Fruit fly (Drosophila melanogaster) whole organism, embryonic: ENCODE data around the gene CG3078.
A peak's percentile ranks its signal among the peaks of the same experiment; 100 is the strongest.

ENCODE experiments used
- ATbp ChIP-seq: fragments of 200-800 bp; sonication (Bioruptor generic); optimal IDR thresholded peaks from 2 replicates; lab custom pipeline; 2017; ENCODE audit warnings: missing biosample characterization, mild to moderate bottlenecking, missing genetic modification characterization, missing genetic modification reagents
- Ada2b ChIP-seq: fragments of 200-800 bp; sonication (Bioruptor generic); IDR thresholded peaks from 2 replicates; pipeline ENCODE4 v1.3.6; 2022; ENCODE audit warnings: missing biosample characterization, missing genetic modification characterization
- CG10565 ChIP-seq: fragments of 200-800 bp; sonication (Bioruptor generic); optimal IDR thresholded peaks from 3 replicates; lab custom pipeline; 2016; ENCODE audit warnings: missing biosample characterization, mild to moderate bottlenecking, missing genetic modification characterization
- CG11456 ChIP-seq: fragments of 200-800 bp; sonication (Bioruptor generic); IDR thresholded peaks from 3 replicates; pipeline ENCODE4 v1.3.6; 2022; ENCODE audit warnings: missing biosample characterization, missing genetic modification characterization
- CG12219 ChIP-seq: fragments of 200-800 bp; sonication (Bioruptor generic); optimal IDR thresholded peaks from 3 replicates; lab custom pipeline; 2018; ENCODE audit warnings: missing biosample characterization, mild to moderate bottlenecking, missing genetic modification characterization
- CG1233 ChIP-seq: fragments of 200-800 bp; sonication (Bioruptor generic); optimal IDR thresholded peaks from 4 replicates; lab custom pipeline; 2018; ENCODE audit warnings: missing biosample characterization, mild to moderate bottlenecking, missing genetic modification characterization
- CG14860 ChIP-seq: fragments of 200-800 bp; sonication (Bioruptor generic); IDR thresholded peaks from 3 replicates; pipeline ENCODE4 v1.3.6; 2022; ENCODE audit warnings: missing biosample characterization, missing genetic modification characterization; ENCODE audit not compliant: partially characterized antibody
- CG15073 ChIP-seq: fragments of 200-800 bp; sonication (Bioruptor generic); optimal IDR thresholded peaks from 2 replicates; lab custom pipeline; 2016; ENCODE audit warnings: missing biosample characterization, missing genetic modification characterization
- CG1529 ChIP-seq: fragments of 200-800 bp; sonication (Bioruptor generic); optimal IDR thresholded peaks from 3 replicates; lab custom pipeline; 2018; ENCODE audit warnings: missing biosample characterization, missing genetic modification characterization
- CG16813 ChIP-seq: fragments of 200-800 bp; sonication (Bioruptor generic); IDR thresholded peaks from 3 replicates; pipeline ENCODE4 v1.3.6; 2022; ENCODE audit warnings: missing biosample characterization, missing genetic modification characterization; ENCODE audit not compliant: partially characterized antibody
- CG18619 ChIP-seq: fragments of 200-800 bp; sonication (Bioruptor generic); optimal IDR thresholded peaks from 3 replicates; lab custom pipeline; 2017; ENCODE audit warnings: missing biosample characterization, mild to moderate bottlenecking, missing genetic modification characterization
- CG2116 ChIP-seq: fragments of 200-800 bp; sonication (Bioruptor generic); optimal IDR thresholded peaks from 3 replicates; lab custom pipeline; 2018; ENCODE audit warnings: missing biosample characterization, mild to moderate bottlenecking, missing genetic modification characterization
- CG2712 ChIP-seq: fragments of 200-800 bp; optimal IDR thresholded peaks from 3 replicates; lab custom pipeline; 2019; ENCODE audit warnings: missing biosample characterization, mild to moderate bottlenecking, missing genetic modification characterization, moderate library complexity
- CG3847 ChIP-seq: fragments of 200-800 bp; sonication (Bioruptor generic); IDR thresholded peaks from 2 replicates; pipeline ENCODE4 v1.3.6; 2022; ENCODE audit warnings: missing biosample characterization, missing genetic modification characterization
- CG4282 ChIP-seq: fragments of 200-800 bp; sonication (Bioruptor generic); optimal IDR thresholded peaks from 2 replicates; lab custom pipeline; 2016; ENCODE audit warnings: missing biosample characterization, missing genetic modification characterization
- CG6689 ChIP-seq: fragments of 200-800 bp; sonication (Bioruptor generic); IDR thresholded peaks from 2 replicates; pipeline ENCODE4 v1.3.6; 2022; ENCODE audit warnings: missing biosample characterization, missing genetic modification characterization
- CG7271 ChIP-seq: fragments of 200-800 bp; sonication (Bioruptor generic); optimal IDR thresholded peaks from 2 replicates; lab custom pipeline; 2018; ENCODE audit warnings: missing biosample characterization, mild to moderate bottlenecking, missing genetic modification characterization, moderate library complexity
- CG8290 ChIP-seq, 3 experiments: fragments of 200-800 bp; sonication (Bioruptor generic); optimal IDR thresholded peaks; 2 replicates each; lab custom pipeline; 2016 to 2019; ENCODE audit warnings: missing biosample characterization in 3 of 3, missing genetic modification characterization in 3 of 3, mild to moderate bottlenecking in 2 of 3, moderate library complexity in 1 of 3
- CG9215 ChIP-seq: fragments of 200-800 bp; sonication (Bioruptor generic); IDR thresholded peaks from 2 replicates; pipeline ENCODE4 v1.3.6; 2022; ENCODE audit warnings: missing biosample characterization, missing genetic modification characterization
- CG9797 ChIP-seq: fragments of 200-800 bp; sonication (Bioruptor generic); optimal IDR thresholded peaks from 3 replicates; lab custom pipeline; 2018; ENCODE audit warnings: missing biosample characterization, mild to moderate bottlenecking, missing genetic modification characterization
- Dll ChIP-seq: fragments of 200-800 bp; sonication (Bioruptor generic); IDR thresholded peaks from 4 replicates; pipeline ENCODE4 v1.3.6; 2022; ENCODE audit warnings: missing biosample characterization, missing genetic modification characterization; ENCODE audit not compliant: partially characterized antibody
- Dref ChIP-seq: fragments of 200-800 bp; sonication (Bioruptor generic); IDR thresholded peaks from 2 replicates; pipeline ENCODE4 v1.3.6; 2022; ENCODE audit warnings: missing biosample characterization, missing genetic modification characterization
- E2f1 ChIP-seq: fragments of 200-800 bp; sonication (Bioruptor generic); IDR thresholded peaks from 2 replicates; pipeline ENCODE4 v1.3.6; 2022; ENCODE audit warnings: missing biosample characterization, missing genetic modification characterization
- Hey ChIP-seq: fragments of 200-800 bp; sonication (Bioruptor generic); optimal IDR thresholded peaks from 3 replicates; lab custom pipeline; 2018; ENCODE audit warnings: missing biosample characterization, mild to moderate bottlenecking, missing genetic modification characterization
- Hr51 ChIP-seq, 2 experiments: fragments of 200-800 bp; sonication (Bioruptor generic); optimal IDR thresholded peaks; 2 replicates in 1 of 2; 3 replicates in 1 of 2; lab custom pipeline; 2016 to 2018; ENCODE audit warnings: missing biosample characterization in 2 of 2, missing genetic modification characterization in 2 of 2, mild to moderate bottlenecking in 1 of 2, moderate library complexity in 1 of 2
- MBD-R2 ChIP-seq: fragments of 200-800 bp; sonication (Bioruptor generic); IDR thresholded peaks from 2 replicates; pipeline ENCODE4 v1.3.6; 2022; ENCODE audit warnings: missing biosample characterization, missing genetic modification characterization
- Mes4 ChIP-seq: fragments of 200-800 bp; sonication (Bioruptor generic); optimal IDR thresholded peaks from 2 replicates; lab custom pipeline; 2016; ENCODE audit warnings: missing biosample characterization, missing genetic modification characterization
- Nf-YB ChIP-seq: fragments of 200-800 bp; sonication (Bioruptor generic); optimal IDR thresholded peaks from 3 replicates; lab custom pipeline; 2019; ENCODE audit warnings: missing biosample characterization, mild to moderate bottlenecking, missing genetic modification characterization, moderate library complexity
- Opbp ChIP-seq: fragments of 200-800 bp; sonication (Bioruptor generic); IDR thresholded peaks from 3 replicates; pipeline ENCODE4 v1.3.6; 2022; ENCODE audit warnings: missing biosample characterization, missing genetic modification characterization; ENCODE audit not compliant: partially characterized antibody
- Scr ChIP-seq: fragments of 200-800 bp; sonication (Bioruptor generic); IDR thresholded peaks from 2 replicates; pipeline ENCODE4 v1.3.6; 2022; ENCODE audit warnings: missing biosample characterization, missing genetic modification characterization; ENCODE audit not compliant: partially characterized antibody
- bigmax ChIP-seq: fragments of 200-800 bp; sonication (Bioruptor generic); optimal IDR thresholded peaks from 2 replicates; lab custom pipeline; 2018; ENCODE audit warnings: missing biosample characterization, mild to moderate bottlenecking, missing genetic modification characterization
- dati ChIP-seq: fragments of 200-800 bp; sonication (Bioruptor generic); IDR thresholded peaks from 2 replicates; pipeline ENCODE4 v1.3.6; 2022; ENCODE audit warnings: missing biosample characterization, missing genetic modification characterization
- dmrt11E ChIP-seq: fragments of 200-800 bp; sonication (Bioruptor generic); optimal IDR thresholded peaks from 3 replicates; lab custom pipeline; 2018; ENCODE audit warnings: missing biosample characterization, mild to moderate bottlenecking, missing genetic modification characterization, moderate library complexity
- dmrt99B ChIP-seq: fragments of 200-800 bp; sonication (Bioruptor generic); optimal IDR thresholded peaks from 2 replicates; lab custom pipeline; 2018; ENCODE audit warnings: missing biosample characterization, mild to moderate bottlenecking, missing genetic modification characterization, moderate library complexity
- jigr1 ChIP-seq: fragments of 200-800 bp; sonication (Bioruptor generic); IDR thresholded peaks from 3 replicates; pipeline ENCODE4 v1.3.6; 2022; ENCODE audit warnings: missing biosample characterization, missing genetic modification characterization
- lbe ChIP-seq: fragments of 200-800 bp; sonication (Bioruptor generic); optimal IDR thresholded peaks from 2 replicates; lab custom pipeline; 2016; ENCODE audit warnings: missing biosample characterization, mild to moderate bottlenecking, missing genetic modification characterization
- lov ChIP-seq, 2 experiments: fragments of 200-800 bp in 1 of 2; fragments of >200 bp in 1 of 2; sonication (Bioruptor generic) in 1 of 2; IDR thresholded peaks in 1 of 2; optimal IDR thresholded peaks in 1 of 2; 2 replicates in 1 of 2; 3 replicates in 1 of 2; pipeline versions ENCODE4 v1.3.6 to Lab custom; 2017 to 2022; ENCODE audit warnings: missing biosample characterization in 1 of 2, missing genetic modification characterization in 1 of 2
- org-1 ChIP-seq: fragments of 200-800 bp; sonication (Bioruptor generic); optimal IDR thresholded peaks from 2 replicates; lab custom pipeline; 2017; ENCODE audit warnings: missing biosample characterization, missing genetic modification characterization
- p53 ChIP-seq: fragments of 200-800 bp; sonication (Bioruptor generic); optimal IDR thresholded peaks from 2 replicates; lab custom pipeline; 2016; ENCODE audit warnings: missing biosample characterization, missing genetic modification characterization
- pfk ChIP-seq: fragments of 200-800 bp; sonication (Bioruptor generic); optimal IDR thresholded peaks from 2 replicates; lab custom pipeline; 2018; ENCODE audit warnings: missing biosample characterization, mild to moderate bottlenecking, missing genetic modification characterization, moderate library complexity
- salm ChIP-seq: fragments of 200-800 bp; sonication (Bioruptor generic); optimal IDR thresholded peaks from 2 replicates; lab custom pipeline; 2018; ENCODE audit warnings: missing biosample characterization, mild to moderate bottlenecking, missing genetic modification characterization
- seq ChIP-seq: fragments of 200-800 bp; sonication (Bioruptor generic); IDR thresholded peaks from 2 replicates; pipeline ENCODE4 v1.3.6; 2022; ENCODE audit warnings: missing biosample characterization, missing genetic modification characterization
- slp2 ChIP-seq: fragments of 200-800 bp; sonication (Bioruptor generic); optimal IDR thresholded peaks from 2 replicates; lab custom pipeline; 2016; ENCODE audit warnings: missing biosample characterization, missing genetic modification characterization
- stc ChIP-seq: fragments of 200-800 bp; sonication (Bioruptor generic); IDR thresholded peaks from 2 replicates; pipeline ENCODE4 v1.3.6; 2022; ENCODE audit warnings: missing biosample characterization, missing genetic modification characterization
- tin ChIP-seq: fragments of 200-800 bp; sonication (Bioruptor generic); optimal IDR thresholded peaks from 3 replicates; lab custom pipeline; 2016; ENCODE audit warnings: missing biosample characterization, missing genetic modification characterization
- tll ChIP-seq, 2 experiments: fragments of 200-800 bp in 1 of 2; fragments of >200 bp in 1 of 2; sonication (Bioruptor generic) in 1 of 2; optimal IDR thresholded peaks; 2 replicates each; lab custom pipeline; 2017 to 2019; ENCODE audit warnings: missing biosample characterization in 2 of 2, missing genetic modification characterization in 2 of 2, mild to moderate bottlenecking in 1 of 2, moderate library complexity in 1 of 2
- unc-4 ChIP-seq: fragments of 200-800 bp; sonication (Bioruptor generic); IDR thresholded peaks from 2 replicates; pipeline ENCODE4 v1.3.6; 2022; ENCODE audit warnings: missing biosample characterization, missing genetic modification characterization; ENCODE audit not compliant: partially characterized antibody
- vnd ChIP-seq: fragments of 200-800 bp; sonication (Bioruptor generic); IDR thresholded peaks from 3 replicates; pipeline ENCODE4 v1.3.6; 2022; ENCODE audit warnings: missing biosample characterization, missing genetic modification characterization; ENCODE audit not compliant: partially characterized antibody
- yki ChIP-seq: fragments of >200 bp; optimal IDR thresholded peaks from 3 replicates; lab custom pipeline; 2018

The CG3078 gene

DNA sequence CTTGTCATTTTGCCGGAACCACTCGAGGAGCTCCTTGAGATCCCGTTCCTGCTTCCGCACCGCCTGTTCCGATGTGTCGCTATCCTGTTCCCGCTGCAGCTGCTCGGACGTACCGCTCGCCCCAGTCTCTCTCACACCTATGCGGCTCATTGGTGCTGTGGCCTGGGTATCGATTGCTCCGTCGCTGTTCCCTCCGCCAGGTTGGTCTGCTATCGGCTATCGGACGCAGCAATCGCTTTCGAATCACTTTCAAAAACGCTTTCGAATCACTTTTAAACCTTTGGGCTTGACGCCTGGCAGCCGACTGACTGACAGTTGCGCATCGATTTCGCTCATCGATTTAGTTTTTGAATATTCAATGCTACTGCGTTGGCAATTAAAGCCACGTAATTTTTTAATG is 8.0 kb downstream of the CG3078 start, which contains the start of gene CG3191 (continued):
- no peak for TF ChIP-seq CG15073
- TF ChIP-seq CG12219 = no peak
- TF ChIP-seq CG14860 (GFP tag; lab: Robert Waterston, UW) = 0 out of 3 replicates have a peak, but pooled peaks have one; percentile 48
- TF ChIP-seq CG1529 (GFP tag; lab: Kevin White, UChicago) = no peak
- TF ChIP-seq CG8290 (GFP tag; optimal IDR thresholded peaks at IDR 0.05; lab: Kevin White, UChicago) = no peak
- TF ChIP-seq CG8290 (tag; optimal IDR thresholded peaks at IDR 0.05; lab: Kevin White, UChicago) = no peak
- no peak for TF ChIP-seq E2f1
- no peak for TF ChIP-seq CG18619 (GFP tag; lab: Kevin White, UChicago)
- TF ChIP-seq CG3847 (GFP tag; lab: Robert Waterston, UW) = no peak
- TF ChIP-seq Dref (GFP tag; lab: Robert Waterston, UW) = peak; percentile 64
- no peak for TF ChIP-seq CG4282 (GFP tag; lab: Kevin White, UChicago)
- no peak for TF ChIP-seq Hr51 (GFP tag; optimal IDR thresholded peaks at IDR 0.05; lab: Kevin White, UChicago)
- no peak for TF ChIP-seq unc-4 (GFP tag; lab: Robert Waterston, UW)
- TF ChIP-seq CG6689 = no peak
- TF ChIP-seq bigmax (GFP tag; lab: Kevin White, UChicago) = no peak
- TF ChIP-seq lov (optimal IDR thresholded peaks at IDR 0.05; lab: Kevin White, UChicago) = no peak
- TF ChIP-seq lov (GFP tag; IDR thresholded peaks at IDR 0.05; lab: Robert Waterston, UW) = no peak
- TF ChIP-seq vnd = peak; percentile 50; the same call in 2 of the 3 replicates
- no peak for TF ChIP-seq dmrt11E (tag; lab: Kevin White, UChicago)
- no peak for TF ChIP-seq Hey
- peak; percentile 48 for TF ChIP-seq Scr (GFP tag; lab: Robert Waterston, UW)
- TF ChIP-seq ATbp = no peak
- no peak for TF ChIP-seq tll (GFP tag; optimal IDR thresholded peaks at IDR 0.05; lab: Kevin White, UChicago)
- no peak for TF ChIP-seq CG9797 (GFP tag; lab: Kevin White, UChicago)
- no peak for TF ChIP-seq yki
- TF ChIP-seq CG7271 (tag; lab: Kevin White, UChicago) = no peak
- TF ChIP-seq seq (GFP tag; lab: Robert Waterston, UW) = no peak
- no peak for TF ChIP-seq CG11456 (GFP tag; lab: Robert Waterston, UW)
- 0 out of 2 replicates have a peak, but pooled peaks have one; percentile 2 for TF ChIP-seq MBD-R2 (GFP tag; lab: Robert Waterston, UW)
- 0 out of 4 replicates have a peak, but pooled peaks have one; percentile 34 for TF ChIP-seq Dll (GFP tag; lab: Robert Waterston, UW)
- TF ChIP-seq salm (tag; lab: Kevin White, UChicago) = no peak
- no peak for TF ChIP-seq org-1
- TF ChIP-seq Opbp (GFP tag; lab: Robert Waterston, UW) = peak; percentile 51; the same call in 1 of the 3 replicates
- no peak for TF ChIP-seq stc
- no peak for TF ChIP-seq slp2
- TF ChIP-seq CG16813 (GFP tag; lab: Robert Waterston, UW) = 0 out of 3 replicates have a peak, but pooled peaks have one; percentile 40
- TF ChIP-seq dati (GFP tag; lab: Robert Waterston, UW) = no peak
- no peak for TF ChIP-seq CG1233 (GFP tag; lab: Kevin White, UChicago)
- TF ChIP-seq tin (GFP tag; lab: Kevin White, UChicago) = no peak
- TF ChIP-seq Nf-YB (GFP tag; lab: Kevin White, UChicago) = no peak
- no peak for TF ChIP-seq Ada2b (GFP tag; lab: Robert Waterston, UW)
- TF ChIP-seq CG9215 = no peak
- TF ChIP-seq lbe (GFP tag; lab: Kevin White, UChicago) = no peak
- TF ChIP-seq CG2712 (tag; lab: Kevin White, UChicago) = no peak
- TF ChIP-seq p53 (GFP tag; lab: Kevin White, UChicago) = no peak
- no peak for TF ChIP-seq dmrt99B (tag; lab: Kevin White, UChicago)
- TF ChIP-seq Mes4 = no peak
- TF ChIP-seq jigr1 (GFP tag; lab: Robert Waterston, UW) = no peak
- TF ChIP-seq CG2116 (GFP tag; lab: Kevin White, UChicago) = peak; percentile 82
- no peak for TF ChIP-seq CG10565 (GFP tag; lab: Kevin White, UChicago)
- TF ChIP-seq pfk = no peak
